Worm (Caenorhabditis elegans): Measurements from ENCODE around the gene C49A9.6.
A peak's percentile ranks its signal among the peaks of the same experiment; 100 is the strongest.

ce11 chrIV:6232769-6233290 is 22.1 kb downstream of the C49A9.6 start, which contains the start of gene F58F9.3:
- TF ChIP-seq ces-1 (GFP tag; optimal IDR thresholded peaks at IDR 0.05) (no peak), fkh-10 (GFP tag; optimal IDR thresholded peaks at IDR 0.05) (no peak), jun-1 (tag; optimal IDR thresholded peaks at IDR 0.05) (no peak), lin-13 (GFP tag; optimal IDR thresholded peaks at IDR 0.05) (no peak), zag-1 (tag; optimal IDR thresholded peaks at IDR 0.05) (no peak), nhr-10 (tag; optimal IDR thresholded peaks at IDR 0.05) (no peak), mes-2 (tag; optimal IDR thresholded peaks at IDR 0.05; ENCODE audit: poor library complexity, severe bottlenecking) (no peak), dve-1 (tag; optimal IDR thresholded peaks at IDR 0.05; ENCODE audit: insufficient read depth) (peak; percentile 30), egl-27 (tag; optimal IDR thresholded peaks at IDR 0.05) (no peak), ceh-28 (tag; optimal IDR thresholded peaks at IDR 0.05) (no peak), madf-5 (GFP tag; IDR thresholded peaks at IDR 0.05) (no peak), nhr-28 (tag; optimal IDR thresholded peaks at IDR 0.05) (peak; percentile 48), lir-3 (tag; optimal IDR thresholded peaks at IDR 0.05) (no peak), Y48G9A.11 (GFP tag; IDR thresholded peaks at IDR 0.05) (no peak)
